Worm (Caenorhabditis elegans) whole organism, mixed stage, embryonic: ENCODE measurements around the gene slc-17.4.

Source experiments
- M03D4.4 ChIP-seq: sonication (generic microtip); optimal IDR thresholded peaks from 2 replicates; lab custom pipeline; 2017; ENCODE audit warnings: mild to moderate bottlenecking, missing genetic modification characterization, missing compliant biosample characterization
- bed-3 ChIP-seq: fragments of 200-800 bp; sonication (Bioruptor generic); optimal IDR thresholded peaks from 3 replicates; lab custom pipeline; 2018; ENCODE audit warnings: mild to moderate bottlenecking, missing genetic modification characterization, moderate library complexity, missing compliant biosample characterization
- blmp-1 ChIP-seq: fragments of 150-350 bp; optimal IDR thresholded peaks from 2 replicates; lab custom pipeline; 2014; ENCODE audit warnings: missing biosample characterization, missing genetic modification characterization
- ceh-39 ChIP-seq: fragments of 150-350 bp; optimal IDR thresholded peaks from 2 replicates; lab custom pipeline; 2014; ENCODE audit warnings: missing biosample characterization, missing genetic modification characterization
- ceh-43 ChIP-seq: fragments of 200-800 bp; sonication (Bioruptor generic); optimal IDR thresholded peaks from 2 replicates; lab custom pipeline; 2018; ENCODE audit warnings: mild to moderate bottlenecking, missing genetic modification characterization, moderate library complexity, missing compliant biosample characterization
- ceh-83 ChIP-seq: fragments of 200-800 bp; sonication (Bioruptor generic); optimal IDR thresholded peaks from 2 replicates; lab custom pipeline; 2018; ENCODE audit warnings: mild to moderate bottlenecking, missing genetic modification characterization, missing compliant biosample characterization
- ces-1 ChIP-seq: fragments of 150-350 bp; optimal IDR thresholded peaks from 2 replicates; lab custom pipeline; 2014; ENCODE audit warnings: missing biosample characterization, missing genetic modification reagents, missing genetic modification characterization
- cnd-1 ChIP-seq: fragments of 200-800 bp; sonication (Bioruptor generic); optimal IDR thresholded peaks from 2 replicates; lab custom pipeline; 2018; ENCODE audit warnings: mild to moderate bottlenecking, missing genetic modification characterization, missing compliant biosample characterization
- drap-1 ChIP-seq: fragments of 200-800 bp; sonication (Bioruptor generic); optimal IDR thresholded peaks from 3 replicates; lab custom pipeline; 2018; ENCODE audit warnings: mild to moderate bottlenecking, missing genetic modification characterization, missing compliant biosample characterization
- elt-1 ChIP-seq: sonication (generic microtip); optimal IDR thresholded peaks from 2 replicates; lab custom pipeline; 2017; ENCODE audit warnings: missing genetic modification characterization, mild to moderate bottlenecking, missing compliant biosample characterization, antibody characterized with exemption, moderate library complexity, borderline replicate concordance; ENCODE audit not compliant: insufficient read depth
- hlh-1 ChIP-seq: fragments of 150-350 bp; optimal IDR thresholded peaks from 2 replicates; lab custom pipeline; 2014; ENCODE audit warnings: missing biosample characterization, missing genetic modification reagents, missing genetic modification characterization
- lin-13 ChIP-seq: fragments of 150-350 bp; optimal IDR thresholded peaks from 2 replicates; lab custom pipeline; 2014; ENCODE audit warnings: missing biosample characterization, missing genetic modification characterization
- lin-32 ChIP-seq: fragments of 200-800 bp; sonication (Bioruptor generic); optimal IDR thresholded peaks from 2 replicates; lab custom pipeline; 2018; ENCODE audit warnings: mild to moderate bottlenecking, missing genetic modification characterization, missing compliant biosample characterization
- mls-2 ChIP-seq: sonication (generic microtip); optimal IDR thresholded peaks from 2 replicates; lab custom pipeline; 2016; ENCODE audit warnings: mild to moderate bottlenecking, missing genetic modification characterization, moderate library complexity, missing compliant biosample characterization
- nhr-12 ChIP-seq: fragments of 150-350 bp; optimal IDR thresholded peaks from 2 replicates; lab custom pipeline; 2014; ENCODE audit warnings: missing biosample characterization, missing genetic modification characterization
- nhr-2 ChIP-seq: fragments of 150-350 bp; optimal IDR thresholded peaks from 2 replicates; lab custom pipeline; 2014; ENCODE audit warnings: missing biosample characterization, missing genetic modification characterization
- nhr-237 ChIP-seq: fragments of 150-350 bp; optimal IDR thresholded peaks from 2 replicates; lab custom pipeline; 2014; ENCODE audit warnings: missing biosample characterization, missing genetic modification characterization
- nhr-76 ChIP-seq: sonication (generic microtip); optimal IDR thresholded peaks from 2 replicates; lab custom pipeline; 2017; ENCODE audit warnings: missing biosample characterization, missing genetic modification characterization
- pha-4 ChIP-seq: fragments of 150-350 bp; optimal IDR thresholded peaks from 2 replicates; lab custom pipeline; 2018; ENCODE audit warnings: missing biosample characterization, missing genetic modification reagents, missing genetic modification characterization
- sem-2 ChIP-seq: fragments of 200-800 bp; sonication (Bioruptor generic); optimal IDR thresholded peaks from 2 replicates; lab custom pipeline; 2018; ENCODE audit warnings: mild to moderate bottlenecking, missing genetic modification characterization, missing compliant biosample characterization
- snpc-4 ChIP-seq: fragments of 150-350 bp; optimal IDR thresholded peaks from 2 replicates; lab custom pipeline; 2014; ENCODE audit warnings: missing biosample characterization, missing genetic modification characterization
- sptf-1 ChIP-seq: sonication (generic microtip); optimal IDR thresholded peaks from 2 replicates; lab custom pipeline; 2017; ENCODE audit warnings: mild to moderate bottlenecking, missing genetic modification characterization, moderate library complexity, missing compliant biosample characterization
- tbx-8 ChIP-seq: fragments of 200-800 bp; sonication (Bioruptor generic); optimal IDR thresholded peaks from 2 replicates; lab custom pipeline; 2018; ENCODE audit warnings: mild to moderate bottlenecking, missing genetic modification characterization, moderate library complexity, missing compliant biosample characterization
- unc-120 ChIP-seq: sonication (generic microtip); optimal IDR thresholded peaks from 2 replicates; lab custom pipeline; 2017; ENCODE audit warnings: missing genetic modification characterization, missing compliant biosample characterization; ENCODE audit not compliant: poor library complexity, severe bottlenecking
- unc-39 ChIP-seq: fragments of 150-350 bp; optimal IDR thresholded peaks from 2 replicates; lab custom pipeline; 2014; ENCODE audit warnings: missing biosample characterization, missing genetic modification characterization
- zip-8 ChIP-seq: fragments of 150-350 bp; optimal IDR thresholded peaks from 2 replicates; lab custom pipeline; 2014; ENCODE audit warnings: missing biosample characterization, missing genetic modification characterization
- ztf-11 ChIP-seq: fragments of 150-350 bp; optimal IDR thresholded peaks from 2 replicates; lab custom pipeline; 2014; ENCODE audit warnings: missing biosample characterization, missing genetic modification characterization

The slc-17.4 gene

ce11 chrIV:17292350-17292749 lies 817 bp upstream of the slc-17.4 start:
- TF ChIP-seq nhr-237 (tag; lab: Kevin White, UChicago) (no peak), blmp-1 (tag; lab: Kevin White, UChicago) (no peak), ceh-83 (GFP tag; lab: Kevin White, UChicago) (no peak), ztf-11 (no peak), ces-1 (GFP tag; lab: Kevin White, UChicago) (no peak), sptf-1 (tag; lab: Kevin White, UChicago) (no peak), snpc-4 (no peak), cnd-1 (tag; lab: Kevin White, UChicago) (no peak), unc-120 (no peak), tbx-8 (GFP tag; lab: Kevin White, UChicago) (no peak), hlh-1 (tag; lab: Kevin White, UChicago) (no peak), nhr-2 (tag; lab: Kevin White, UChicago) (no peak), M03D4.4 (no peak), lin-32 (GFP tag; lab: Kevin White, UChicago) (no peak), lin-13 (no peak), nhr-76 (no peak), nhr-12 (no peak), ceh-43 (no peak), elt-1 (tag; lab: Kevin White, UChicago) (no peak)
- TF ChIP-seq, all 35 proteins: peak for 0

- TF ChIP-seq nhr-2 (tag; lab: Kevin White, UChicago): no peak
These were observed 3.4 kb downstream of the slc-17.4 start, which contains the start of gene zipt-7.1 for ce11 chrIV:17287908-17288675. Gene zipt-7.1, minus strand, starts transcription at chrIV:17288139.

DNA sequence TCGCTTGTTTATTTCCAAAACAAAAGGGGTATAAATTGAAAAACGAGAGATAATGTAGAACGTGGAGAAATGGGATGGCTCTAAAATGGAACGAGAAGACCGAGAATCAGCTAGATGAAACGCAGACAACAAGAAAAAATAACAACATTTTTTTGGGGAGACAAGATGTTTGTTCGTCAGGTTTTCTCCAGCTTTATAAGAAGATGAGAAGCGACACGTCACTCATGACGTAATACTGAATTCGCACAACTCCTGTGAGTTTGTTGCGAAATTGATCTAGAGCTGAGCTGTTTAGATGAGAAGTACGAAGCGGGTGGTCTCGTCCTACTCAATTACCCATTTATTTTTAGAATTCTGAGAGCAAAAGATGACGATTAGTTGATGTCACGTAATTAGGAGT lies 6.3 kb downstream of the slc-17.4 start:
- peak; percentile 10 for TF ChIP-seq zip-8
- no peak for TF ChIP-seq pha-4

DNA sequence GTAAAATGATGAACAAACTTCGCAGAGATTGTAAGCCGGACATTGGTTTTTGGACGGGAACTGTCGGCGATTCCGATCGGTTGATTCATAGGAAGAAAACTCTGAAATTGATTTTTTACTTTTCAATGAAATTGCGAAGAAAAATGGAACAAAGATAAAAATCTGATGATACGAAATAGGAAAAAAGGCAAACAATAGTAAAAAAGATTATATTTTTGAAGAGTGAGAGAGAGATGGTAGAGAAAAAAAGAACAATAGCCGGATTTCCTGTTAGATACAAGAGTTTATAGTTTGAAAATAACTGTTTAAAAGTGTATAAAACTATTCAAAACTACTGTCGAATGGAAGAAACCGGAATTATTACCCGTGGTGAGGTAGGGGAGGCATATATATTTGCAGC lies 7.4 kb downstream of the slc-17.4 start, which contains the start of gene nra-1:
Gene nra-1 (minus strand): TSS at position 101 of the 400 bp plus-strand sequence.
- TF ChIP-seq hlh-1 (tag; lab: Kevin White, UChicago): no peak
- no peak for TF ChIP-seq cnd-1 (tag; lab: Kevin White, UChicago)
- no peak for TF ChIP-seq sem-2
- no peak for TF ChIP-seq pha-4
- no peak for TF ChIP-seq unc-39 (tag; lab: Kevin White, UChicago)
- TF ChIP-seq ceh-39 (tag; lab: Kevin White, UChicago): no peak
- no peak for TF ChIP-seq ces-1 (GFP tag; lab: Kevin White, UChicago)
- no peak for TF ChIP-seq snpc-4
- no peak for TF ChIP-seq ztf-11
- TF ChIP-seq drap-1 (GFP tag; lab: Kevin White, UChicago): no peak
- no peak for TF ChIP-seq lin-13
- TF ChIP-seq zip-8: no peak
- TF ChIP-seq bed-3 (GFP tag; lab: Kevin White, UChicago): no peak
- no peak for TF ChIP-seq nhr-237 (tag; lab: Kevin White, UChicago)
- TF ChIP-seq sptf-1 (tag; lab: Kevin White, UChicago): no peak
- TF ChIP-seq, all 35 proteins: peak for 0

ce11 chrIV:17281060-17282021 lies 10.2 kb downstream of the slc-17.4 start:
- TF ChIP-seq ces-1 (GFP tag; lab: Kevin White, UChicago) (peak; percentile 22), mls-2 (tag; lab: Kevin White, UChicago) (no peak)

ce11 chrIV:17280441-17280939 lies 11.0 kb downstream of the slc-17.4 start:
- no peak for TF ChIP-seq nhr-2 (tag; lab: Kevin White, UChicago)
- TF ChIP-seq unc-39 (tag; lab: Kevin White, UChicago): no peak
- no peak for TF ChIP-seq ceh-39 (tag; lab: Kevin White, UChicago)
- TF ChIP-seq blmp-1 (tag; lab: Kevin White, UChicago): no peak
- TF ChIP-seq lin-13: no peak
- no peak for TF ChIP-seq unc-120
- TF ChIP-seq, all 35 proteins: peak for 0
